Worm (Caenorhabditis elegans): ENCODE measurements around the gene lgg-1.

The lgg-1 gene

DNA sequence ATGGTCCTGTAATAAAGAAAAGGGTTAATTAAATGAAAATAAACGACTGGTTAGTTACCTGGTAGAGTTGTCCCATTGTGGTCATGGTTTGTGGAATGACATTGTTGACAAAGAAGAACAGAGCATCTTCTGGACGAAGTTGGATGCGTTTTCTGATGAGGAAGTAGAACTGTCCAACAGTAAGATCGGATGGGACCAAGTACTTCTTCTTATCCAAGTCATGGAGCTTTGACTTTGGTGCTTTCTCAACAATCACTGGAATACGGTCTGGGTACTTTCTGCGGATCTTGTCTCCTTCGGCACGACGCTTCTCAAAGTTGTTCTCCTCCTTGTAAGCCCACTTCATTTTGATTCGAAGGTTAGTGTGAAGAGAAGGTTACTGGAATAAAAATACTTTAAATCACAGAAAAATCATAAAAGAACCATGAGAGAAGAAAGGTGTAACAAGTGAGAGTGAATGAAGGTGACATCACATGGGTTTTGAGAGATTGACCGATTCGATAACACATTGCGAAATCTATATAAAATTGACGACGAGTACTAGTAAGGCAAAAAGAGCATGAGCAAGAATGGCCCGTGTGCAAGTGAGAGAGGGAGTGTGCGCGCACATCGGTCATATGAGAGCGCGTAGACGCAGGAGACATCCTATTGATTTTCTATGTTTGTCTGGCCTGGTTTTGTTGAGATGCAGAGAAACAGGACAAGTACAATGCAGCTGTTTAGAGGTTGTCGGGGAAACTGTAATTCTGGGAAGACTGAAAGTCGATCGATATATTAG is at the start of gene lgg-1:
TSS of gene lgg-1 (minus strand) at position 379 of the 778 bp plus-strand sequence.
- TF ChIP-seq R02D3.7 (tag; optimal IDR thresholded peaks at IDR 0.05): no peak
- TF ChIP-seq unc-62 (GFP tag; optimal IDR thresholded peaks at IDR 0.05): peak; percentile 14
- no peak for TF ChIP-seq dmd-4 (tag; optimal IDR thresholded peaks at IDR 0.05)
- TF ChIP-seq ztf-11 (tag; optimal IDR thresholded peaks at IDR 0.05): no peak
- TF ChIP-seq skn-1 (tag; optimal IDR thresholded peaks at IDR 0.05): no peak
- peak; percentile 14 to 25 for TF ChIP-seq mdl-1 (tag; optimal IDR thresholded peaks at IDR 0.05)
- TF ChIP-seq nhr-77 (tag; optimal IDR thresholded peaks at IDR 0.05): no peak
- TF ChIP-seq mbf-1 (tag; optimal IDR thresholded peaks at IDR 0.05): no peak
- no peak for TF ChIP-seq snpc-4 (tag; optimal IDR thresholded peaks at IDR 0.05)
- peak; percentile 36 to 59 for TF ChIP-seq lsy-2 (tag; optimal IDR thresholded peaks at IDR 0.05)
- TF ChIP-seq C34F6.9 (tag; optimal IDR thresholded peaks at IDR 0.05): peak; percentile 81
- TF ChIP-seq ztf-1 (GFP tag; conservative IDR thresholded peaks at IDR 0.05): no peak
- no peak for TF ChIP-seq mab-5 (tag; optimal IDR thresholded peaks at IDR 0.05)
- TF ChIP-seq sma-9 (GFP tag; optimal IDR thresholded peaks at IDR 0.05): peak; percentile 51
- no peak for TF ChIP-seq sma-9 (tag; optimal IDR thresholded peaks at IDR 0.05)
- no peak for TF ChIP-seq elt-3 (tag; optimal IDR thresholded peaks at IDR 0.05)
- peak; percentile 71 for TF ChIP-seq zag-1 (tag; optimal IDR thresholded peaks at IDR 0.05)
- TF ChIP-seq F13H6.1 (tag; optimal IDR thresholded peaks at IDR 0.05): no peak
- TF ChIP-seq alr-1 (tag; optimal IDR thresholded peaks at IDR 0.05): no peak
- peak; percentile 83 for TF ChIP-seq blmp-1 (tag; optimal IDR thresholded peaks at IDR 0.05; ENCODE audit: insufficient read depth)
- no peak for TF ChIP-seq nhr-237 (tag; optimal IDR thresholded peaks at IDR 0.05)
- TF ChIP-seq nhr-25 (tag; optimal IDR thresholded peaks at IDR 0.05): peak; percentile 55
- no peak for TF ChIP-seq ceh-16 (tag; optimal IDR thresholded peaks at IDR 0.05)
- TF ChIP-seq ztf-4 (tag; optimal IDR thresholded peaks at IDR 0.05): no peak
- TF ChIP-seq lin-13 (GFP tag; optimal IDR thresholded peaks at IDR 0.05): peak; percentile 15
- peak; percentile 91 for TF ChIP-seq nhr-129 (tag; optimal IDR thresholded peaks at IDR 0.05)
- TF ChIP-seq nhr-10 (tag; optimal IDR thresholded peaks at IDR 0.05): no peak
- TF ChIP-seq nhr-11 (tag; optimal IDR thresholded peaks at IDR 0.05): no peak
- TF ChIP-seq egl-27 (tag; optimal IDR thresholded peaks at IDR 0.05): peak; percentile 45
- peak; percentile 60 for TF ChIP-seq lin-11 (tag; optimal IDR thresholded peaks at IDR 0.05)
- TF ChIP-seq ama-1 (optimal IDR thresholded peaks at IDR 0.05): peak; percentile 97
- peak; percentile 28 for TF ChIP-seq ceh-82 (tag; optimal IDR thresholded peaks at IDR 0.05)
- no peak for TF ChIP-seq nhr-23 (tag; optimal IDR thresholded peaks at IDR 0.05)
- no peak for TF ChIP-seq lin-39 (tag; optimal IDR thresholded peaks at IDR 0.05)
- peak; percentile 55 for TF ChIP-seq fos-1 (tag; optimal IDR thresholded peaks at IDR 0.05)
- TF ChIP-seq crh-2 (tag; optimal IDR thresholded peaks at IDR 0.05): peak; percentile 51
- TF ChIP-seq unc-55 (GFP tag; optimal IDR thresholded peaks at IDR 0.05): peak; percentile 68
- no peak for TF ChIP-seq aly-2 (tag; optimal IDR thresholded peaks at IDR 0.05)
- TF ChIP-seq peb-1 (tag; optimal IDR thresholded peaks at IDR 0.05): no peak
- TF ChIP-seq Y55F3AM.14 (GFP tag; optimal IDR thresholded peaks at IDR 0.05): peak; percentile 36
- TF ChIP-seq nhr-6 (tag; optimal IDR thresholded peaks at IDR 0.05): peak; percentile 48
- no peak for TF ChIP-seq elt-1 (tag; optimal IDR thresholded peaks at IDR 0.05)
- no peak for TF ChIP-seq ZK546.5 (tag; optimal IDR thresholded peaks at IDR 0.05)
- peak; percentile 9 for TF ChIP-seq sem-4 (tag; optimal IDR thresholded peaks at IDR 0.05)
- TF ChIP-seq gmeb-1 (tag; optimal IDR thresholded peaks at IDR 0.05): no peak
- TF ChIP-seq sma-3 (GFP tag; optimal IDR thresholded peaks at IDR 0.05): peak; percentile 35
- no peak for TF ChIP-seq unc-39 (tag; optimal IDR thresholded peaks at IDR 0.05)
- TF ChIP-seq nhr-12 (tag; optimal IDR thresholded peaks at IDR 0.05): no peak
- peak; percentile 50 for TF ChIP-seq nhr-21 (tag; optimal IDR thresholded peaks at IDR 0.05)

All from whole organism, L2 larva.